Worm (Caenorhabditis elegans) whole organism, L4 larva: ENCODE measurements around the gene C06E1.9.

Experiments used
- F26F4.8 ChIP-seq: fragments of 200-800 bp; sonication (Bioruptor generic); conservative IDR thresholded peaks from 2 replicates; pipeline ENCODE4 v1.3.6; 2022; ENCODE audit warnings: missing genetic modification characterization, missing compliant biosample characterization
- F37D6.2 ChIP-seq: sonication (generic microtip); optimal IDR thresholded peaks from 2 replicates; lab custom pipeline; 2016; ENCODE audit warnings: mild to moderate bottlenecking, missing genetic modification characterization, missing compliant biosample characterization
- T20F7.1 ChIP-seq: fragments of 200-800 bp; sonication (Bioruptor generic); optimal IDR thresholded peaks from 2 replicates; lab custom pipeline; 2018; ENCODE audit warnings: mild to moderate bottlenecking, missing genetic modification characterization, missing compliant biosample characterization
- T26A8.4 ChIP-seq: fragments of 200-800 bp; sonication (Bioruptor generic); IDR thresholded peaks from 2 replicates; pipeline ENCODE4 v1.3.6; 2022; ENCODE audit warnings: missing genetic modification characterization, missing compliant biosample characterization
- Y48G9A.11 ChIP-seq: fragments of 200-800 bp; sonication (Bioruptor generic); IDR thresholded peaks from 2 replicates; pipeline ENCODE4 v1.3.6; 2022; ENCODE audit warnings: missing genetic modification reagents, missing genetic modification characterization, missing compliant biosample characterization
- Y5F2A.4 ChIP-seq: fragments of 200-800 bp; sonication (Bioruptor generic); optimal IDR thresholded peaks from 2 replicates; lab custom pipeline; 2018; ENCODE audit warnings: mild to moderate bottlenecking, missing genetic modification characterization, missing compliant biosample characterization
- Y75B8A.6 ChIP-seq: fragments of 200-800 bp; sonication (Bioruptor generic); IDR thresholded peaks from 2 replicates; pipeline ENCODE4 v1.3.6; 2022; ENCODE audit warnings: missing genetic modification reagents, missing genetic modification characterization, missing compliant biosample characterization
- ZK546.5 ChIP-seq, 2 experiments: sonication (generic microtip); optimal IDR thresholded peaks; 2 replicates each; lab custom pipeline; 2017; ENCODE audit warnings: missing biosample characterization in 2 of 2, missing genetic modification characterization in 2 of 2
- ama-1 ChIP-seq: fragments of 150-350 bp; optimal IDR thresholded peaks from 2 replicates; lab custom pipeline; 2014; ENCODE audit warnings: inconsistent platforms, mixed read lengths
- arid-1 ChIP-seq: fragments of 200-800 bp; sonication (Bioruptor generic); conservative IDR thresholded peaks from 2 replicates; pipeline ENCODE4 v1.3.6; 2022; ENCODE audit warnings: missing genetic modification reagents, missing genetic modification characterization, missing compliant biosample characterization
- ceh-44 ChIP-seq: fragments of 200-800 bp; sonication (Bioruptor generic); IDR thresholded peaks from 2 replicates; pipeline ENCODE4 v1.3.6; 2022; ENCODE audit warnings: missing genetic modification reagents, missing genetic modification characterization, missing compliant biosample characterization
- daf-16 ChIP-seq, 3 experiments: sonication (generic microtip); optimal IDR thresholded peaks; 2 replicates each; lab custom pipeline; 2016 to 2017; ENCODE audit warnings: missing genetic modification characterization in 3 of 3, missing genetic modification reagents in 3 of 3, mild to moderate bottlenecking in 2 of 3, missing compliant biosample characterization in 2 of 3, missing biosample characterization in 1 of 3, moderate library complexity in 1 of 3
- daf-19 ChIP-seq: fragments of 200-800 bp; sonication (Bioruptor generic); conservative IDR thresholded peaks from 2 replicates; pipeline ENCODE4 v1.3.6; 2022; ENCODE audit warnings: missing genetic modification characterization, missing compliant biosample characterization
- daf-8 ChIP-seq: fragments of 200-800 bp; sonication (Bioruptor generic); IDR thresholded peaks from 2 replicates; pipeline ENCODE4 v1.3.6; 2022; ENCODE audit warnings: missing genetic modification characterization, missing compliant biosample characterization
- dmd-6 ChIP-seq: fragments of 200-800 bp; sonication (Bioruptor generic); IDR thresholded peaks from 2 replicates; pipeline ENCODE4 v1.3.6; 2022; ENCODE audit warnings: missing genetic modification reagents, missing genetic modification characterization, missing compliant biosample characterization
- dmd-8 ChIP-seq: fragments of 200-800 bp; sonication (Bioruptor generic); IDR thresholded peaks from 2 replicates; pipeline ENCODE4 v1.3.6; 2022; ENCODE audit warnings: missing genetic modification characterization, missing compliant biosample characterization
- duxl-1 ChIP-seq: sonication (generic microtip); optimal IDR thresholded peaks from 2 replicates; lab custom pipeline; 2016; ENCODE audit warnings: mild to moderate bottlenecking, missing genetic modification characterization, moderate library complexity, missing compliant biosample characterization; ENCODE audit not compliant: poor library complexity
- dve-1 ChIP-seq: sonication (generic microtip); optimal IDR thresholded peaks from 2 replicates; lab custom pipeline; 2017; ENCODE audit warnings: antibody characterized with exemption, mild to moderate bottlenecking, missing genetic modification characterization, missing compliant biosample characterization; ENCODE audit not compliant: insufficient read depth
- lim-7 ChIP-seq: fragments of 200-800 bp; sonication (Bioruptor generic); IDR thresholded peaks from 2 replicates; pipeline ENCODE4 v1.3.6; 2022; ENCODE audit warnings: missing genetic modification characterization, missing compliant biosample characterization
- lin-1 ChIP-seq: fragments of 200-800 bp; sonication (Bioruptor generic); IDR thresholded peaks from 2 replicates; pipeline ENCODE4 v1.3.6; 2022; ENCODE audit warnings: missing genetic modification reagents, missing genetic modification characterization, missing compliant biosample characterization
- lin-13 ChIP-seq: fragments of 150-350 bp; optimal IDR thresholded peaks from 2 replicates; lab custom pipeline; 2014; ENCODE audit warnings: missing biosample characterization, missing genetic modification reagents, missing genetic modification characterization
- lin-29 ChIP-seq: fragments of 200-800 bp; sonication (Bioruptor generic); IDR thresholded peaks from 2 replicates; pipeline ENCODE4 v1.3.6; 2022; ENCODE audit warnings: missing genetic modification reagents, missing genetic modification characterization, missing compliant biosample characterization
- lin-38 ChIP-seq: fragments of 200-800 bp; sonication (Bioruptor generic); IDR thresholded peaks from 2 replicates; pipeline ENCODE4 v1.3.6; 2022; ENCODE audit warnings: missing genetic modification reagents, missing genetic modification characterization, missing compliant biosample characterization
- lir-3 ChIP-seq: sonication (generic microtip); optimal IDR thresholded peaks from 2 replicates; lab custom pipeline; 2016; ENCODE audit warnings: mild to moderate bottlenecking, missing genetic modification characterization, missing compliant biosample characterization
- lsy-2 ChIP-seq, 2 experiments: fragments of 150-350 bp in 1 of 2; sonication (generic microtip) in 1 of 2; optimal IDR thresholded peaks; 2 replicates each; lab custom pipeline; 2014 to 2017; ENCODE audit warnings: missing biosample characterization in 2 of 2, missing genetic modification characterization in 2 of 2
- mdt-29 ChIP-seq: fragments of 200-800 bp; sonication (Bioruptor generic); IDR thresholded peaks from 2 replicates; pipeline ENCODE4 v1.3.6; 2022; ENCODE audit warnings: missing genetic modification reagents, missing genetic modification characterization, missing compliant biosample characterization
- mep-1 ChIP-seq: fragments of 150-350 bp; sonication (generic microtip); optimal IDR thresholded peaks from 3 replicates; lab custom pipeline; 2014; ENCODE audit warnings: missing biosample characterization, missing genetic modification characterization
- mxl-2 ChIP-seq: fragments of 200-800 bp; sonication (Bioruptor generic); conservative IDR thresholded peaks from 2 replicates; pipeline ENCODE4 v1.3.6; 2022; ENCODE audit warnings: missing genetic modification reagents, missing genetic modification characterization, missing compliant biosample characterization
- mxl-3 ChIP-seq: fragments of 200-800 bp; sonication (Bioruptor generic); optimal IDR thresholded peaks from 2 replicates; lab custom pipeline; 2018; ENCODE audit warnings: mild to moderate bottlenecking, missing genetic modification characterization, missing compliant biosample characterization
- nhr-102 ChIP-seq: sonication (generic microtip); optimal IDR thresholded peaks from 2 replicates; lab custom pipeline; 2016; ENCODE audit warnings: mild to moderate bottlenecking, missing genetic modification characterization, moderate library complexity, missing compliant biosample characterization
- nhr-111 ChIP-seq: fragments of 200-800 bp; sonication (Bioruptor generic); optimal IDR thresholded peaks from 2 replicates; lab custom pipeline; 2018; ENCODE audit warnings: mild to moderate bottlenecking, missing genetic modification characterization, missing compliant biosample characterization
- nhr-237 ChIP-seq: sonication (generic microtip); optimal IDR thresholded peaks from 2 replicates; lab custom pipeline; 2017; ENCODE audit warnings: missing biosample characterization, missing genetic modification characterization
- nhr-42 ChIP-seq: fragments of 200-800 bp; sonication (Bioruptor generic); IDR thresholded peaks from 2 replicates; pipeline ENCODE4 v1.3.6; 2022; ENCODE audit warnings: missing genetic modification characterization, missing compliant biosample characterization
- nhr-48 ChIP-seq: sonication (generic microtip); optimal IDR thresholded peaks from 2 replicates; lab custom pipeline; 2016; ENCODE audit warnings: mild to moderate bottlenecking, missing genetic modification characterization, missing compliant biosample characterization
- nhr-6 ChIP-seq: fragments of 150-350 bp; optimal IDR thresholded peaks from 2 replicates; lab custom pipeline; 2014; ENCODE audit warnings: missing biosample characterization, missing genetic modification characterization
- php-3 ChIP-seq: fragments of 200-800 bp; sonication (Bioruptor generic); IDR thresholded peaks from 2 replicates; pipeline ENCODE4 v1.3.6; 2022; ENCODE audit warnings: missing genetic modification reagents, missing genetic modification characterization, missing compliant biosample characterization
- pqm-1 ChIP-seq: sonication (generic microtip); optimal IDR thresholded peaks from 2 replicates; lab custom pipeline; 2017; ENCODE audit warnings: missing biosample characterization, missing genetic modification characterization
- set-16 ChIP-seq: fragments of 200-800 bp; sonication (Bioruptor generic); IDR thresholded peaks from 2 replicates; pipeline ENCODE4 v1.3.6; 2022; ENCODE audit warnings: missing genetic modification reagents, missing genetic modification characterization, missing compliant biosample characterization
- skn-1 ChIP-seq: fragments of 150-350 bp; optimal IDR thresholded peaks from 2 replicates; lab custom pipeline; 2014; ENCODE audit warnings: missing biosample characterization, missing genetic modification characterization
- snpc-4 ChIP-seq: fragments of 150-350 bp; optimal IDR thresholded peaks from 2 replicates; lab custom pipeline; 2014; ENCODE audit warnings: missing biosample characterization, missing genetic modification characterization
- spr-1 ChIP-seq: sonication (generic microtip); optimal IDR thresholded peaks from 2 replicates; lab custom pipeline; 2016; ENCODE audit warnings: mild to moderate bottlenecking, missing genetic modification characterization, missing compliant biosample characterization
- spr-3 ChIP-seq: fragments of 200-800 bp; sonication (Bioruptor generic); optimal IDR thresholded peaks from 2 replicates; lab custom pipeline; 2018; ENCODE audit warnings: mild to moderate bottlenecking, missing genetic modification characterization, missing compliant biosample characterization
- tra-1 ChIP-seq: fragments of 200-800 bp; sonication (Bioruptor generic); IDR thresholded peaks from 2 replicates; pipeline ENCODE4 v1.3.6; 2022; ENCODE audit warnings: missing genetic modification reagents, missing genetic modification characterization, missing compliant biosample characterization
- unc-39 ChIP-seq: sonication (generic microtip); optimal IDR thresholded peaks from 2 replicates; lab custom pipeline; 2017; ENCODE audit warnings: missing biosample characterization, missing genetic modification characterization
- vab-7 ChIP-seq: fragments of 200-800 bp; sonication (Bioruptor generic); IDR thresholded peaks from 2 replicates; pipeline ENCODE4 v1.3.6; 2022; ENCODE audit warnings: missing genetic modification reagents, missing genetic modification characterization, missing compliant biosample characterization
- zag-1 ChIP-seq: fragments of 150-350 bp; optimal IDR thresholded peaks from 2 replicates; lab custom pipeline; 2014; ENCODE audit warnings: missing biosample characterization, missing genetic modification characterization
- zfp-3 ChIP-seq: fragments of 200-800 bp; sonication (Bioruptor generic); conservative IDR thresholded peaks from 2 replicates; pipeline ENCODE4 v1.3.6; 2022; ENCODE audit warnings: missing genetic modification reagents, missing genetic modification characterization, missing compliant biosample characterization
- ztf-11 ChIP-seq: fragments of 150-350 bp; optimal IDR thresholded peaks from 2 replicates; lab custom pipeline; 2014; ENCODE audit warnings: missing biosample characterization, missing genetic modification characterization
- ztf-7 ChIP-seq: fragments of 150-350 bp; optimal IDR thresholded peaks from 2 replicates; lab custom pipeline; 2014; ENCODE audit warnings: missing biosample characterization, missing genetic modification characterization

The C06E1.9 gene

ce11 chrIII:8653457-8653856 lies 43.9 kb upstream of the C06E1.9 start:
- TF ChIP-seq nhr-6 (tag; lab: Kevin White, UChicago) (no peak), set-16 (GFP tag; lab: Robert Waterston, UW) (no peak), vab-7 (0 out of 2 replicates have a peak, but pooled peaks have one; percentile 51), lsy-2 (tag; optimal IDR thresholded peaks at IDR 0.05; lab: Kevin White, UChicago) (no peak), Y48G9A.11 (peak; percentile 41; the same call in 1 of the 2 replicates), ama-1 (lab: Kevin White, UChicago) (peak; percentile 77), Y75B8A.6 (no peak), zag-1 (tag; lab: Kevin White, UChicago) (no peak), php-3 (GFP tag; lab: Robert Waterston, UW) (0 out of 2 replicates have a peak, but pooled peaks have one; percentile 8), ZK546.5 (tag; optimal IDR thresholded peaks at IDR 0.05; lab: Kevin White, UChicago) (no peak), T26A8.4 (GFP tag; lab: Robert Waterston, UW) (peak; percentile 35; the same call in 1 of the 2 replicates), tra-1 (0 out of 2 replicates have a peak, but pooled peaks have one; percentile 31), lim-7 (GFP tag; lab: Robert Waterston, UW) (peak; percentile 76), F26F4.8 (0 out of 2 replicates have a peak, but pooled peaks have one; percentile 36), nhr-237 (tag; lab: Kevin White, UChicago) (no peak), dmd-8 (GFP tag; lab: Robert Waterston, UW) (0 out of 2 replicates have a peak, but pooled peaks have one; percentile 18), mdt-29 (GFP tag; lab: Robert Waterston, UW) (peak; percentile 21; the same call in 1 of the 2 replicates), dve-1 (no peak), lin-13 (GFP tag; lab: Kevin White, UChicago) (no peak), pqm-1 (tag; lab: Kevin White, UChicago) (no peak), skn-1 (tag; lab: Kevin White, UChicago) (no peak), arid-1 (peak; percentile 42; the same call in 1 of the 2 replicates), lin-38 (GFP tag; lab: Robert Waterston, UW) (peak; percentile 44)
- TF ChIP-seq, all 104 proteins: peak for 12

- TF ChIP-seq lir-3 (tag; lab: Kevin White, UChicago) = no peak
- peak; percentile 72 for TF ChIP-seq lin-1
- TF ChIP-seq nhr-42 = no peak
- TF ChIP-seq daf-8 (GFP tag; lab: Robert Waterston, UW) = no peak
- peak; percentile 12; the same call in 1 of the 2 replicates for TF ChIP-seq zfp-3 (GFP tag; lab: Robert Waterston, UW)
- TF ChIP-seq Y48G9A.11 = peak; percentile 66
- peak; percentile 47 for TF ChIP-seq lin-13 (GFP tag; lab: Kevin White, UChicago)
- peak; percentile 1 for TF ChIP-seq nhr-102 (tag; lab: Kevin White, UChicago)
- peak in 1 of 2 experiments; percentile 37 for TF ChIP-seq daf-16 (GFP tag; optimal IDR thresholded peaks at IDR 0.05; lab: Kevin White, UChicago)
- TF ChIP-seq daf-16 (tag; optimal IDR thresholded peaks at IDR 0.05; lab: Kevin White, UChicago) = peak; percentile 26
- TF ChIP-seq nhr-48 (tag; lab: Kevin White, UChicago) = no peak
- TF ChIP-seq ztf-7 = no peak
- TF ChIP-seq mep-1 (tag; lab: Kevin White, UChicago) = peak; percentile 34
- TF ChIP-seq duxl-1 (tag; lab: Kevin White, UChicago) = peak; percentile 31
- TF ChIP-seq T20F7.1 (GFP tag; lab: Kevin White, UChicago) = no peak
- TF ChIP-seq Y5F2A.4 (GFP tag; lab: Kevin White, UChicago) = peak; percentile 5
- TF ChIP-seq ztf-11 = no peak
- no peak for TF ChIP-seq spr-3
- TF ChIP-seq lin-29 (GFP tag; lab: Robert Waterston, UW) = no peak
- TF ChIP-seq snpc-4 (tag; lab: Kevin White, UChicago) = no peak
- no peak for TF ChIP-seq nhr-111 (GFP tag; lab: Kevin White, UChicago)
- TF ChIP-seq mxl-3 (GFP tag; lab: Kevin White, UChicago) = peak; percentile 51
- TF ChIP-seq unc-39 (tag; lab: Kevin White, UChicago) = no peak
- TF ChIP-seq daf-19 = no peak
- no peak; the same call in 1 of the 2 replicates for TF ChIP-seq dmd-6 (GFP tag; lab: Robert Waterston, UW)
- TF ChIP-seq spr-1 (tag; lab: Kevin White, UChicago) = no peak
- TF ChIP-seq ceh-44 (GFP tag; lab: Robert Waterston, UW) = 0 out of 2 replicates have a peak, but pooled peaks have one; percentile 58
- peak; percentile 20 for TF ChIP-seq dve-1
- no peak for TF ChIP-seq F37D6.2 (tag; lab: Kevin White, UChicago)
- TF ChIP-seq lim-7 (GFP tag; lab: Robert Waterston, UW) = peak; percentile 71
- TF ChIP-seq mxl-2 = 0 out of 2 replicates have a peak, but pooled peaks have one; percentile 10
Observed at ce11 chrIII:8652922-8653321, 43.3 kb upstream of the C06E1.9 start.
